Worm (Caenorhabditis elegans) whole organism, L1 larva: Measurements from ENCODE around the gene F43E2.6.

ENCODE experiments used
- ama-1 ChIP-seq: fragments of 150-350 bp; optimal IDR thresholded peaks from 2 replicates; lab custom pipeline; 2014
- elt-2 ChIP-seq: sonication (generic microtip); optimal IDR thresholded peaks from 2 replicates; lab custom pipeline; 2016; ENCODE audit warnings: missing genetic modification characterization, mild to moderate bottlenecking, inconsistent platforms, missing compliant biosample characterization, missing genetic modification reagents
- lin-15B ChIP-seq: fragments of 150-350 bp; sonication (generic microtip); optimal IDR thresholded peaks from 3 replicates; lab custom pipeline; 2014; ENCODE audit warnings: missing biosample characterization, missing genetic modification characterization
- swsn-7 ChIP-seq: sonication (generic microtip); optimal IDR thresholded peaks from 2 replicates; lab custom pipeline; 2016; ENCODE audit warnings: missing genetic modification characterization, missing compliant biosample characterization

DNA sequence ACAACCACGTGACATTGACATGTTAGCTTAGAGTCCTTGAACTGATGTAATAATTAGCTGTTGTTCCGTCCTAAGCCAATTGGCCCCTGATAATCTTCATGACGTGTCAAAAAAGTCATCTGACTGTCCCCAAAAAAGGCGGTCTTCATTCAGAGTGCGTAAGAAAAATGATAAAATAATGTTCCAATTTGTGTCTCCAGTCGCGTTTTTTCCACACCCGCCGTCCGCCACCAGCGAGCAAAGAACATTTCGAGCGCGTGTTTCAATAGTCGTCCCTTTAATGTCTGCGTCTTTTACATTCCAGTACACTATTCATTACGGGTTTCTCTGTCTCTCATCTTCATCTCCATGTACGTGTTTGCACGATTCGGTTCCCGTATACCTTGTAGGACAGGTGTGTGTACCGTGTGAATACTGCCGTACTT, 31.2 kb downstream of the F43E2.6 start:
- TF ChIP-seq swsn-7 (tag; lab: Kevin White, UChicago) (peak; percentile 63), elt-2 (tag; lab: Kevin White, UChicago) (peak; percentile 89), ama-1 (lab: Kevin White, UChicago) (peak; percentile 34), lin-15B (tag; lab: Kevin White, UChicago) (no peak)
